Worm (Caenorhabditis elegans) whole organism, young adult: ENCODE measurements around the gene C46G7.5.

Source experiments
- B0035.1 ChIP-seq: sonication (generic microtip); optimal IDR thresholded peaks from 2 replicates; lab custom pipeline; 2016; ENCODE audit warnings: missing genetic modification characterization, mild to moderate bottlenecking, missing compliant biosample characterization, missing genotype, missing genetic modification reagents
- F49E8.2 ChIP-seq: sonication (generic microtip); optimal IDR thresholded peaks from 3 replicates; lab custom pipeline; 2017; ENCODE audit warnings: missing genetic modification characterization, mild to moderate bottlenecking, missing compliant biosample characterization, antibody characterized with exemption, moderate library complexity; ENCODE audit not compliant: insufficient read depth
- attf-3 ChIP-seq: fragments of 200-800 bp; sonication (Bioruptor generic); conservative IDR thresholded peaks from 2 replicates; pipeline ENCODE4 v1.3.6; 2022; ENCODE audit warnings: missing genetic modification reagents, missing genetic modification characterization, missing compliant biosample characterization
- attf-5 ChIP-seq: fragments of 200-800 bp; sonication (Bioruptor generic); optimal IDR thresholded peaks from 2 replicates; lab custom pipeline; 2018; ENCODE audit warnings: mild to moderate bottlenecking, missing genetic modification characterization, missing compliant biosample characterization
- ets-4 ChIP-seq: fragments of 200-800 bp; sonication (Bioruptor generic); optimal IDR thresholded peaks from 2 replicates; lab custom pipeline; 2018; ENCODE audit warnings: mild to moderate bottlenecking, missing genetic modification characterization, missing compliant biosample characterization
- fkh-3 ChIP-seq: sonication (generic microtip); optimal IDR thresholded peaks from 2 replicates; lab custom pipeline; 2016; ENCODE audit warnings: mild to moderate bottlenecking, missing genetic modification characterization, missing compliant biosample characterization
- hmg-20 ChIP-seq: fragments of 200-800 bp; sonication (Bioruptor generic); IDR thresholded peaks from 2 replicates; pipeline ENCODE4 v1.3.6; 2022; ENCODE audit warnings: missing genetic modification reagents, missing genetic modification characterization, missing compliant biosample characterization
- let-607 ChIP-seq, 2 experiments: fragments of 200-800 bp in 1 of 2; sonication (Bioruptor generic) in 1 of 2; sonication (generic microtip) in 1 of 2; optimal IDR thresholded peaks; 2 replicates each; lab custom pipeline; 2016 to 2018; ENCODE audit warnings: mild to moderate bottlenecking in 2 of 2, missing compliant biosample characterization in 2 of 2, missing genetic modification characterization in 2 of 2, moderate library complexity in 2 of 2, missing genotype in 1 of 2
- snpc-4 ChIP-seq, 5 experiments: fragments of 150-350 bp in 1 of 5; sonication (generic microtip) in 4 of 5; optimal IDR thresholded peaks; 2 replicates each; lab custom pipeline; 2014 to 2018; ENCODE audit warnings: missing genetic modification characterization in 5 of 5, missing biosample characterization in 3 of 5, antibody characterized with exemption in 2 of 5, mild to moderate bottlenecking in 2 of 5, missing compliant biosample characterization in 2 of 5, missing genotype in 2 of 5, moderate library complexity in 2 of 5, missing genetic modification reagents in 1 of 5
- unc-62 ChIP-seq: fragments of 150-350 bp; optimal IDR thresholded peaks from 2 replicates; lab custom pipeline; 2014; ENCODE audit warnings: missing biosample characterization, missing genetic modification reagents, missing genetic modification characterization
- ztf-26 ChIP-seq: sonication (generic microtip); optimal IDR thresholded peaks from 2 replicates; lab custom pipeline; 2017; ENCODE audit warnings: missing genetic modification characterization, missing compliant biosample characterization
- ztf-28 ChIP-seq: fragments of 200-800 bp; sonication (Bioruptor generic); IDR thresholded peaks from 2 replicates; pipeline ENCODE4 v1.3.6; 2022; ENCODE audit warnings: missing genetic modification reagents, missing genetic modification characterization, missing compliant biosample characterization

- TF ChIP-seq snpc-4 (GFP tag; optimal IDR thresholded peaks at IDR 0.05; lab: Kevin White, UChicago) (no peak), snpc-4 (tag; optimal IDR thresholded peaks at IDR 0.05; lab: Kevin White, UChicago) (no peak), B0035.1 (tag; lab: Kevin White, UChicago) (no peak), unc-62 (GFP tag; lab: Kevin White, UChicago) (no peak), ztf-28 (no peak), ztf-26 (no peak), ets-4 (GFP tag; lab: Kevin White, UChicago) (no peak), attf-5 (GFP tag; lab: Kevin White, UChicago) (no peak), attf-3 (GFP tag; lab: Robert Waterston, UW) (no peak), fkh-3 (no peak), hmg-20 (GFP tag; lab: Robert Waterston, UW) (no peak), let-607 (tag; optimal IDR thresholded peaks at IDR 0.05; lab: Kevin White, UChicago) (no peak), F49E8.2 (tag; lab: Kevin White, UChicago) (no peak)
Observed at ce11 chrIV:6059702-6060101, 48.3 kb upstream of the C46G7.5 start.
